Fruit fly (Drosophila melanogaster) whole organism, embryonic: ENCODE data around the gene CG32829.

Experiments used
- Atf-2 ChIP-seq: fragments of 200-800 bp; sonication (Bioruptor generic); optimal IDR thresholded peaks from 2 replicates; lab custom pipeline; 2016; ENCODE audit warnings: missing biosample characterization, missing genetic modification characterization
- CG10979 ChIP-seq: fragments of 200-800 bp; sonication (Bioruptor generic); optimal IDR thresholded peaks from 2 replicates; lab custom pipeline; 2018; ENCODE audit warnings: missing biosample characterization, mild to moderate bottlenecking, missing genetic modification characterization, moderate library complexity
- CG12071 ChIP-seq: fragments of 200-800 bp; sonication (Bioruptor generic); optimal IDR thresholded peaks from 3 replicates; lab custom pipeline; 2018; ENCODE audit warnings: missing biosample characterization, mild to moderate bottlenecking, missing genetic modification characterization
- CG12659 ChIP-seq: fragments of 200-800 bp; sonication (Bioruptor generic); optimal IDR thresholded peaks from 3 replicates; lab custom pipeline; 2017; ENCODE audit warnings: mild to moderate bottlenecking, missing biosample characterization, missing genetic modification reagents, missing genetic modification characterization
- CG15696 ChIP-seq: fragments of 200-800 bp; sonication (Bioruptor generic); optimal IDR thresholded peaks from 2 replicates; lab custom pipeline; 2019; ENCODE audit warnings: missing biosample characterization, mild to moderate bottlenecking, missing genetic modification characterization, moderate library complexity
- CG1647 ChIP-seq: fragments of 200-800 bp; sonication (Bioruptor generic); optimal IDR thresholded peaks from 3 replicates; lab custom pipeline; 2016; ENCODE audit warnings: missing biosample characterization, missing genetic modification characterization
- CG18262 ChIP-seq: fragments of 200-800 bp; optimal IDR thresholded peaks from 3 replicates; lab custom pipeline; 2019; ENCODE audit warnings: missing biosample characterization, mild to moderate bottlenecking, missing genetic modification characterization, moderate library complexity
- CG1832 ChIP-seq: fragments of 200-800 bp; sonication (Bioruptor generic); optimal IDR thresholded peaks from 2 replicates; lab custom pipeline; 2017; ENCODE audit warnings: missing biosample characterization, mild to moderate bottlenecking, missing genetic modification characterization, inconsistent platforms
- CG2712 ChIP-seq: fragments of 200-800 bp; optimal IDR thresholded peaks from 3 replicates; lab custom pipeline; 2019; ENCODE audit warnings: missing biosample characterization, mild to moderate bottlenecking, missing genetic modification characterization, moderate library complexity
- CG31441 ChIP-seq: fragments of 200-800 bp; sonication (Bioruptor generic); IDR thresholded peaks from 2 replicates; pipeline ENCODE4 v1.3.6; 2022; ENCODE audit warnings: missing biosample characterization, missing genetic modification characterization
- CG32767 ChIP-seq: fragments of 200-800 bp; sonication (Bioruptor generic); IDR thresholded peaks from 2 replicates; pipeline ENCODE4 v1.3.6; 2022; ENCODE audit warnings: missing biosample characterization, missing genetic modification characterization
- CG34422 ChIP-seq: fragments of 200-800 bp; sonication (Bioruptor generic); IDR thresholded peaks from 3 replicates; pipeline ENCODE4 v1.3.6; 2022; ENCODE audit warnings: missing biosample characterization, missing genetic modification characterization
- CG4854 ChIP-seq: fragments of 200-800 bp; sonication (Bioruptor generic); optimal IDR thresholded peaks from 2 replicates; lab custom pipeline; 2016; ENCODE audit warnings: missing biosample characterization, missing genetic modification characterization, inconsistent platforms
- CG6654 ChIP-seq: fragments of 200-800 bp; sonication (Bioruptor generic); optimal IDR thresholded peaks from 2 replicates; lab custom pipeline; 2017; ENCODE audit warnings: missing biosample characterization, mild to moderate bottlenecking, missing genetic modification characterization
- CG7372 ChIP-seq: fragments of 200-800 bp; sonication (Bioruptor generic); IDR thresholded peaks from 2 replicates; pipeline ENCODE4 v1.3.6; 2022; ENCODE audit warnings: missing biosample characterization, missing genetic modification characterization
- CG9727 ChIP-seq: fragments of 200-800 bp; sonication (Bioruptor generic); optimal IDR thresholded peaks from 3 replicates; lab custom pipeline; 2017; ENCODE audit warnings: missing biosample characterization, mild to moderate bottlenecking, missing genetic modification characterization
- CG9797 ChIP-seq: fragments of 200-800 bp; sonication (Bioruptor generic); optimal IDR thresholded peaks from 3 replicates; lab custom pipeline; 2018; ENCODE audit warnings: missing biosample characterization, mild to moderate bottlenecking, missing genetic modification characterization
- Camta ChIP-seq: fragments of 200-800 bp; sonication (Bioruptor generic); optimal IDR thresholded peaks from 2 replicates; lab custom pipeline; 2016; ENCODE audit warnings: missing biosample characterization, missing genetic modification characterization
- Dbx ChIP-seq: fragments of 200-800 bp; sonication (Bioruptor generic); IDR thresholded peaks from 3 replicates; pipeline ENCODE4 v1.3.6; 2022; ENCODE audit warnings: missing biosample characterization, missing genetic modification characterization
- Dfd ChIP-seq, 2 experiments: fragments of >200 bp; optimal IDR thresholded peaks; 2 replicates each; lab custom pipeline; 2017; ENCODE audit warnings: missing biosample characterization in 2 of 2, missing genetic modification characterization in 2 of 2
- Doc2 ChIP-seq: fragments of 200-800 bp; sonication (Bioruptor generic); IDR thresholded peaks from 2 replicates; pipeline ENCODE4 v1.3.6; 2022; ENCODE audit warnings: missing biosample characterization, missing genetic modification characterization
- Dref ChIP-seq: fragments of 200-800 bp; sonication (Bioruptor generic); IDR thresholded peaks from 2 replicates; pipeline ENCODE4 v1.3.6; 2022; ENCODE audit warnings: missing biosample characterization, missing genetic modification characterization
- Fer2 ChIP-seq: fragments of 200-800 bp; sonication (Bioruptor generic); optimal IDR thresholded peaks from 2 replicates; lab custom pipeline; 2018; ENCODE audit warnings: missing biosample characterization, mild to moderate bottlenecking, missing genetic modification characterization, moderate library complexity
- H2.0 ChIP-seq: fragments of 200-800 bp; sonication (Bioruptor generic); IDR thresholded peaks from 2 replicates; pipeline ENCODE4 v1.3.6; 2022; ENCODE audit warnings: missing biosample characterization, missing genetic modification characterization
- HLH4C ChIP-seq: fragments of 200-800 bp; sonication (Bioruptor generic); IDR thresholded peaks from 3 replicates; pipeline ENCODE4 v1.3.6; 2022; ENCODE audit warnings: missing biosample characterization, missing genetic modification characterization; ENCODE audit not compliant: partially characterized antibody
- HmgZ ChIP-seq: fragments of 200-800 bp; sonication (Bioruptor generic); optimal IDR thresholded peaks from 2 replicates; lab custom pipeline; 2018; ENCODE audit warnings: missing biosample characterization, mild to moderate bottlenecking, missing genetic modification characterization
- Max ChIP-seq: fragments of 200-800 bp; sonication (Bioruptor generic); optimal IDR thresholded peaks from 2 replicates; lab custom pipeline; 2016; ENCODE audit warnings: missing biosample characterization, mild to moderate bottlenecking, missing genetic modification characterization
- Mrtf ChIP-seq: fragments of 200-800 bp; sonication (Bioruptor generic); IDR thresholded peaks from 3 replicates; pipeline ENCODE4 v1.3.6; 2022; ENCODE audit warnings: missing biosample characterization, missing genetic modification characterization
- NFAT ChIP-seq: fragments of 200-800 bp; sonication (Bioruptor generic); IDR thresholded peaks from 2 replicates; pipeline ENCODE4 v1.3.6; 2022; ENCODE audit warnings: missing biosample characterization, missing genetic modification characterization
- Rfx ChIP-seq: fragments of 200-800 bp; sonication (Bioruptor generic); IDR thresholded peaks from 2 replicates; pipeline ENCODE4 v1.3.6; 2022; ENCODE audit warnings: missing biosample characterization, missing genetic modification characterization
- TFAM ChIP-seq: fragments of 200-800 bp; sonication (Bioruptor generic); optimal IDR thresholded peaks from 2 replicates; lab custom pipeline; 2017; ENCODE audit warnings: missing biosample characterization, missing genetic modification characterization, inconsistent platforms
- Xbp1 ChIP-seq: fragments of 200-800 bp; sonication (Bioruptor generic); optimal IDR thresholded peaks from 3 replicates; lab custom pipeline; 2016; ENCODE audit warnings: missing biosample characterization, mild to moderate bottlenecking, missing genetic modification characterization
- YL-1 ChIP-seq: fragments of 200-800 bp; sonication (Bioruptor generic); optimal IDR thresholded peaks from 3 replicates; lab custom pipeline; 2017; ENCODE audit warnings: missing biosample characterization, mild to moderate bottlenecking, missing genetic modification characterization
- abd-A ChIP-seq: fragments of 200-800 bp; sonication (Bioruptor generic); optimal IDR thresholded peaks from 3 replicates; lab custom pipeline; 2019; ENCODE audit warnings: missing biosample characterization, mild to moderate bottlenecking, missing genetic modification characterization, moderate library complexity
- ara ChIP-seq: fragments of 200-800 bp; sonication (Bioruptor generic); IDR thresholded peaks from 2 replicates; pipeline ENCODE4 v1.3.6; 2022; ENCODE audit warnings: missing biosample characterization, missing genetic modification characterization
- bab2 ChIP-seq: fragments of 200-800 bp; sonication (Bioruptor generic); optimal IDR thresholded peaks from 2 replicates; lab custom pipeline; 2016; ENCODE audit warnings: missing biosample characterization, missing genetic modification characterization
- chm ChIP-seq: fragments of 200-800 bp; sonication (Bioruptor generic); IDR thresholded peaks from 2 replicates; pipeline ENCODE4 v1.3.6; 2022; ENCODE audit warnings: missing biosample characterization, missing genetic modification characterization
- dan ChIP-seq: fragments of 200-800 bp; sonication (Bioruptor generic); IDR thresholded peaks from 2 replicates; pipeline ENCODE4 v1.3.6; 2022; ENCODE audit warnings: missing biosample characterization, missing genetic modification characterization
- dm ChIP-seq: fragments of 200-800 bp; sonication (Bioruptor generic); optimal IDR thresholded peaks from 3 replicates; lab custom pipeline; 2016; ENCODE audit warnings: missing biosample characterization, missing genetic modification characterization
- dpn ChIP-seq, 2 experiments: fragments of 200-800 bp; sonication (Bioruptor generic); optimal IDR thresholded peaks; 3 replicates each; lab custom pipeline; 2016; ENCODE audit warnings: missing biosample characterization in 2 of 2, missing genetic modification characterization in 2 of 2
- lov ChIP-seq, 2 experiments: fragments of 200-800 bp in 1 of 2; fragments of >200 bp in 1 of 2; sonication (Bioruptor generic) in 1 of 2; IDR thresholded peaks in 1 of 2; optimal IDR thresholded peaks in 1 of 2; 2 replicates in 1 of 2; 3 replicates in 1 of 2; pipeline versions ENCODE4 v1.3.6 to Lab custom; 2017 to 2022; ENCODE audit warnings: missing biosample characterization in 1 of 2, missing genetic modification characterization in 1 of 2
- mld ChIP-seq: fragments of 200-800 bp; sonication (Bioruptor generic); IDR thresholded peaks from 3 replicates; pipeline ENCODE4 v1.3.6; 2022; ENCODE audit warnings: missing biosample characterization, missing genetic modification characterization; ENCODE audit not compliant: partially characterized antibody
- oc ChIP-seq: fragments of 200-800 bp; sonication (Bioruptor generic); optimal IDR thresholded peaks from 2 replicates; lab custom pipeline; 2018; ENCODE audit warnings: missing biosample characterization, mild to moderate bottlenecking, missing genetic modification characterization, moderate library complexity
- prd ChIP-seq, 3 experiments: fragments of >200 bp in 2 of 3; fragments of 200-800 bp in 1 of 3; sonication (Bioruptor generic) in 1 of 3; optimal IDR thresholded peaks in 2 of 3; IDR thresholded peaks in 1 of 3; 2 replicates in 2 of 3; 3 replicates in 1 of 3; pipeline versions ENCODE4 v1.3.6 to Lab custom; 2017 to 2022; ENCODE audit warnings: missing biosample characterization in 1 of 3, missing genetic modification characterization in 1 of 3
- pros ChIP-seq: fragments of 200-800 bp; sonication (Bioruptor generic); optimal IDR thresholded peaks from 3 replicates; lab custom pipeline; 2019; ENCODE audit warnings: missing biosample characterization, mild to moderate bottlenecking, missing genetic modification characterization, moderate library complexity
- sima ChIP-seq: fragments of 200-800 bp; sonication (Bioruptor generic); optimal IDR thresholded peaks from 2 replicates; lab custom pipeline; 2016; ENCODE audit warnings: missing biosample characterization, missing genetic modification characterization
- slou ChIP-seq: fragments of 200-800 bp; sonication (Bioruptor generic); optimal IDR thresholded peaks from 3 replicates; lab custom pipeline; 2016; ENCODE audit warnings: missing biosample characterization, missing genetic modification characterization
- tin ChIP-seq: fragments of 200-800 bp; sonication (Bioruptor generic); optimal IDR thresholded peaks from 3 replicates; lab custom pipeline; 2016; ENCODE audit warnings: missing biosample characterization, missing genetic modification characterization
- zen ChIP-seq: fragments of 200-800 bp; sonication (Bioruptor generic); optimal IDR thresholded peaks from 3 replicates; lab custom pipeline; 2018; ENCODE audit warnings: missing biosample characterization, mild to moderate bottlenecking, missing genetic modification characterization, moderate library complexity
- zen2 ChIP-seq: fragments of 200-800 bp; sonication (Bioruptor generic); IDR thresholded peaks from 3 replicates; pipeline ENCODE4 v1.3.6; 2022; ENCODE audit warnings: missing biosample characterization, missing genetic modification characterization; ENCODE audit not compliant: partially characterized antibody

The CG32829 gene

DNA sequence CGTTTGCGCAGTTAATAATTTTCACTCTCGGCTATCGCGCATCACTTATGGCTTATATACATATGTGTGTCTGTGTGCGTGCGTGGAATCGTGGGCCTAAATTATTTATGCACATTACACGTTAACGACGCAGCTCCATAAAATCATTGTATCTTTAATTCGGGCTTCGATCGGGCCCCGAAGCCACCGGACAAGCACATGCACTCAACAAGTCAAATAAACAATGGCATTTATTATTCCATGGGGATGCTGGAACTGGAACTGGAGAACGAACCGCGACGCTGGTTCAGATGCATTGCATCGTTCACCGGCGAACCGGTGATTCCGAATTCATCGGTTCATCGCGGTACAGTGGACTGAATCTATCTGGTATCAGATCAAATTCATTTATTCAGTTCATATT, 32.3 kb upstream of the CG32829 start, which contains the start of gene ihog (continued):
- TF ChIP-seq Dref (GFP tag; lab: Robert Waterston, UW), result peak; percentile 7; the same call in 1 of the 2 replicates
- no peak for TF ChIP-seq sima
- TF ChIP-seq abd-A (tag; lab: Kevin White, UChicago), result no peak
- no peak for TF ChIP-seq zen (tag; lab: Kevin White, UChicago)
- peak; percentile 13 for TF ChIP-seq HmgZ (tag; lab: Kevin White, UChicago)
- no peak for TF ChIP-seq CG1647 (GFP tag; lab: Kevin White, UChicago)
- TF ChIP-seq Max (GFP tag; lab: Kevin White, UChicago), result no peak
- TF ChIP-seq CG9797, result no peak
- TF ChIP-seq slou (GFP tag; lab: Kevin White, UChicago), result no peak
- TF ChIP-seq Fer2 (tag; lab: Kevin White, UChicago), result no peak
- peak; percentile 15; the same call in 1 of the 2 replicates for TF ChIP-seq chm (GFP tag; lab: Robert Waterston, UW)
- no peak for TF ChIP-seq dan (GFP tag; lab: Robert Waterston, UW)
- TF ChIP-seq HLH4C, result 0 out of 3 replicates have a peak, but pooled peaks have one; percentile 9
- no peak for TF ChIP-seq NFAT
- TF ChIP-seq CG18262 (tag; lab: Kevin White, UChicago), result no peak
- TF ChIP-seq CG12071 (GFP tag; lab: Kevin White, UChicago), result no peak
- TF ChIP-seq CG34422, result peak; percentile 35; the same call in 1 of the 3 replicates
- TF ChIP-seq Dfd (GFP tag; optimal IDR thresholded peaks at IDR 0.05; lab: Kevin White, UChicago), result no peak
- TF ChIP-seq prd (optimal IDR thresholded peaks at IDR 0.05; lab: Kevin White, UChicago), result no peak
- TF ChIP-seq prd (GFP tag; IDR thresholded peaks at IDR 0.05; lab: Robert Waterston, UW), result no peak
- TF ChIP-seq ara, result no peak
- no peak for TF ChIP-seq Rfx (GFP tag; lab: Robert Waterston, UW)
- no peak for TF ChIP-seq CG9727 (GFP tag; lab: Kevin White, UChicago)
- no peak for TF ChIP-seq pros (GFP tag; lab: Kevin White, UChicago)
- TF ChIP-seq YL-1 (GFP tag; lab: Kevin White, UChicago), result peak; percentile 60
- no peak for TF ChIP-seq CG6654
- no peak for TF ChIP-seq mld (GFP tag; lab: Robert Waterston, UW)
- no peak for TF ChIP-seq CG1832 (GFP tag; lab: Kevin White, UChicago)
- no peak for TF ChIP-seq CG32767 (GFP tag; lab: Robert Waterston, UW)
- no peak for TF ChIP-seq Camta
- TF ChIP-seq H2.0 (GFP tag; lab: Robert Waterston, UW), result no peak
- peak; percentile 41; the same call in 1 of the 2 replicates for TF ChIP-seq CG31441 (GFP tag; lab: Robert Waterston, UW)
- no peak for TF ChIP-seq Xbp1
- TF ChIP-seq zen2 (GFP tag; lab: Robert Waterston, UW), result no peak
- TF ChIP-seq Mrtf (GFP tag; lab: Robert Waterston, UW), result no peak
- no peak for TF ChIP-seq Dbx (GFP tag; lab: Robert Waterston, UW)
- no peak for TF ChIP-seq CG7372 (GFP tag; lab: Robert Waterston, UW)
- TF ChIP-seq lov (optimal IDR thresholded peaks at IDR 0.05; lab: Kevin White, UChicago), result no peak
- no peak for TF ChIP-seq lov (GFP tag; IDR thresholded peaks at IDR 0.05; lab: Robert Waterston, UW)
- peak; percentile 37 for TF ChIP-seq CG2712 (tag; lab: Kevin White, UChicago)
- no peak for TF ChIP-seq tin
- TF ChIP-seq Doc2, result no peak
- no peak for TF ChIP-seq dpn (GFP tag; optimal IDR thresholded peaks at IDR 0.05; lab: Kevin White, UChicago)
- peak; percentile 31 for TF ChIP-seq CG12659 (GFP tag; lab: Kevin White, UChicago)
- TF ChIP-seq oc (tag; lab: Kevin White, UChicago), result no peak
- no peak for TF ChIP-seq bab2 (GFP tag; lab: Kevin White, UChicago)
- TF ChIP-seq Atf-2, result no peak
- TF ChIP-seq CG4854, result no peak
- no peak for TF ChIP-seq CG15696 (tag; lab: Kevin White, UChicago)
- no peak for TF ChIP-seq TFAM (GFP tag; lab: Kevin White, UChicago)
- TF ChIP-seq CG10979 (tag; lab: Kevin White, UChicago), result peak; percentile 14
- TF ChIP-seq dm (GFP tag; lab: Kevin White, UChicago), result no peak
